Fruit fly (Drosophila melanogaster) S2 (cell line): ENCODE measurements around the gene bou.

Experiments
- CG8478 ChIP-seq: fragments of >200 bp; optimal IDR thresholded peaks from 2 replicates; lab custom pipeline; 2018
- CTCF ChIP-seq, 2 experiments: fragments of >200 bp; optimal IDR thresholded peaks; 2 replicates each; lab custom pipeline; 2018

- TF ChIP-seq CG8478 (lab: Kevin White, UChicago) (no peak), CTCF (optimal IDR thresholded peaks at IDR 0.05; lab: Kevin White, UChicago) (no peak)
Measured at dm6 chrX:6996130-6996529, 9.8 kb downstream of the bou start.
